Fruit fly (Drosophila melanogaster) whole organism, embryonic: ENCODE data around the gene CG14034.

Source experiments
- CG10147 ChIP-seq: fragments of 200-800 bp; sonication (Bioruptor generic); optimal IDR thresholded peaks from 2 replicates; lab custom pipeline; 2019; ENCODE audit warnings: missing biosample characterization, mild to moderate bottlenecking, missing genetic modification characterization, moderate library complexity
- CG12219 ChIP-seq: fragments of 200-800 bp; sonication (Bioruptor generic); optimal IDR thresholded peaks from 3 replicates; lab custom pipeline; 2018; ENCODE audit warnings: missing biosample characterization, mild to moderate bottlenecking, missing genetic modification characterization
- CG12236 ChIP-seq: fragments of 200-800 bp; sonication (Bioruptor generic); optimal IDR thresholded peaks from 2 replicates; lab custom pipeline; 2016; ENCODE audit warnings: missing biosample characterization, missing genetic modification characterization
- CG12942 ChIP-seq: fragments of 200-800 bp; sonication (Bioruptor generic); optimal IDR thresholded peaks from 3 replicates; lab custom pipeline; 2016; ENCODE audit warnings: missing biosample characterization, missing genetic modification characterization
- CG15696 ChIP-seq: fragments of 200-800 bp; sonication (Bioruptor generic); optimal IDR thresholded peaks from 2 replicates; lab custom pipeline; 2019; ENCODE audit warnings: missing biosample characterization, mild to moderate bottlenecking, missing genetic modification characterization, moderate library complexity
- CG2120 ChIP-seq: fragments of 200-800 bp; sonication (Bioruptor generic); optimal IDR thresholded peaks from 3 replicates; lab custom pipeline; 2016; ENCODE audit warnings: missing biosample characterization, missing genetic modification characterization
- CG30403 ChIP-seq: fragments of 200-800 bp; sonication (Bioruptor generic); optimal IDR thresholded peaks from 3 replicates; lab custom pipeline; 2016; ENCODE audit warnings: missing biosample characterization, missing genetic modification characterization
- CG3281 ChIP-seq: fragments of 200-800 bp; sonication (Bioruptor generic); optimal IDR thresholded peaks from 3 replicates; lab custom pipeline; 2017; ENCODE audit warnings: missing biosample characterization, mild to moderate bottlenecking, missing genetic modification characterization
- CG7839 ChIP-seq: fragments of 200-800 bp; sonication (Bioruptor generic); optimal IDR thresholded peaks from 3 replicates; lab custom pipeline; 2018; ENCODE audit warnings: missing biosample characterization, mild to moderate bottlenecking, missing genetic modification characterization, moderate library complexity
- CG8944 ChIP-seq: fragments of 200-800 bp; sonication (Bioruptor generic); optimal IDR thresholded peaks from 3 replicates; lab custom pipeline; 2016; ENCODE audit warnings: missing biosample characterization, missing genetic modification characterization
- Chrac-16 ChIP-seq: fragments of 200-800 bp; sonication (Bioruptor generic); optimal IDR thresholded peaks from 3 replicates; lab custom pipeline; 2016; ENCODE audit warnings: missing biosample characterization, missing genetic modification characterization
- CoRest ChIP-seq: fragments of 200-800 bp; sonication (Bioruptor generic); optimal IDR thresholded peaks from 3 replicates; lab custom pipeline; 2018; ENCODE audit warnings: missing biosample characterization, mild to moderate bottlenecking, missing genetic modification characterization, moderate library complexity
- CrebB ChIP-seq: fragments of 200-800 bp; sonication (Bioruptor generic); optimal IDR thresholded peaks from 3 replicates; lab custom pipeline; 2018; ENCODE audit warnings: missing biosample characterization, mild to moderate bottlenecking, missing genetic modification characterization
- Dll ChIP-seq: fragments of 200-800 bp; sonication (Bioruptor generic); IDR thresholded peaks from 4 replicates; pipeline ENCODE4 v1.3.6; 2022; ENCODE audit warnings: missing biosample characterization, missing genetic modification characterization; ENCODE audit not compliant: partially characterized antibody
- Fer1 ChIP-seq: fragments of 200-800 bp; sonication (Bioruptor generic); optimal IDR thresholded peaks from 2 replicates; lab custom pipeline; 2017; ENCODE audit warnings: missing biosample characterization, mild to moderate bottlenecking, missing genetic modification characterization
- Fer3 ChIP-seq: fragments of 200-800 bp; sonication (Bioruptor generic); optimal IDR thresholded peaks from 2 replicates; lab custom pipeline; 2018; ENCODE audit warnings: missing biosample characterization, mild to moderate bottlenecking, missing genetic modification characterization, moderate library complexity
- HHEX ChIP-seq: fragments of 200-800 bp; sonication (Bioruptor generic); optimal IDR thresholded peaks from 3 replicates; lab custom pipeline; 2017; ENCODE audit warnings: missing biosample characterization, mild to moderate bottlenecking, missing genetic modification characterization, missing genetic modification reagents
- HmgZ ChIP-seq: fragments of 200-800 bp; sonication (Bioruptor generic); optimal IDR thresholded peaks from 2 replicates; lab custom pipeline; 2018; ENCODE audit warnings: missing biosample characterization, mild to moderate bottlenecking, missing genetic modification characterization
- Hmr ChIP-seq: fragments of 200-800 bp; sonication (Bioruptor generic); optimal IDR thresholded peaks from 3 replicates; lab custom pipeline; 2017; ENCODE audit warnings: mild to moderate bottlenecking, missing biosample characterization, missing genetic modification reagents, missing genetic modification characterization
- Pdp1 ChIP-seq, 2 experiments: fragments of 200-800 bp; sonication (Bioruptor generic); optimal IDR thresholded peaks; 3 replicates each; lab custom pipeline; 2016; ENCODE audit warnings: missing biosample characterization in 2 of 2, missing genetic modification characterization in 2 of 2, mild to moderate bottlenecking in 1 of 2, moderate library complexity in 1 of 2
- Side ChIP-seq: fragments of 200-800 bp; sonication (Bioruptor generic); optimal IDR thresholded peaks from 2 replicates; lab custom pipeline; 2016; ENCODE audit warnings: missing biosample characterization, missing genetic modification characterization
- Sry-β ChIP-seq: fragments of 200-800 bp; sonication (Bioruptor generic); optimal IDR thresholded peaks from 2 replicates; lab custom pipeline; 2018; ENCODE audit warnings: missing biosample characterization, mild to moderate bottlenecking, missing genetic modification characterization, moderate library complexity
- Sry-δ ChIP-seq: fragments of 200-800 bp; sonication (Bioruptor generic); optimal IDR thresholded peaks from 2 replicates; lab custom pipeline; 2016; ENCODE audit warnings: missing biosample characterization, missing genetic modification characterization
- Vsx1 ChIP-seq: fragments of 200-800 bp; sonication (Bioruptor generic); optimal IDR thresholded peaks from 2 replicates; lab custom pipeline; 2017; ENCODE audit warnings: missing biosample characterization, mild to moderate bottlenecking, missing genetic modification characterization, missing genetic modification reagents
- Xrp1 ChIP-seq: fragments of 200-800 bp; sonication (Bioruptor generic); IDR thresholded peaks from 2 replicates; pipeline ENCODE4 v1.3.6; 2022; ENCODE audit warnings: missing biosample characterization, missing genetic modification characterization
- amos ChIP-seq: fragments of 200-800 bp; sonication (Bioruptor generic); IDR thresholded peaks from 2 replicates; pipeline ENCODE4 v1.3.6; 2022; ENCODE audit warnings: missing biosample characterization, missing genetic modification characterization; ENCODE audit not compliant: partially characterized antibody
- ase ChIP-seq: fragments of 200-800 bp; sonication (Bioruptor generic); IDR thresholded peaks from 3 replicates; pipeline ENCODE4 v1.3.6; 2022; ENCODE audit warnings: missing biosample characterization, missing genetic modification characterization
- bcd ChIP-seq: fragments of 200-800 bp; sonication (Bioruptor generic); optimal IDR thresholded peaks from 2 replicates; lab custom pipeline; 2017; ENCODE audit warnings: missing biosample characterization, mild to moderate bottlenecking, missing genetic modification characterization
- bigmax ChIP-seq: fragments of 200-800 bp; sonication (Bioruptor generic); optimal IDR thresholded peaks from 2 replicates; lab custom pipeline; 2018; ENCODE audit warnings: missing biosample characterization, mild to moderate bottlenecking, missing genetic modification characterization
- cad ChIP-seq: fragments of >200 bp; optimal IDR thresholded peaks from 2 replicates; lab custom pipeline; 2017; ENCODE audit warnings: missing biosample characterization, missing genetic modification characterization
- cwo ChIP-seq: fragments of 200-800 bp; sonication (Bioruptor generic); optimal IDR thresholded peaks from 3 replicates; lab custom pipeline; 2017; ENCODE audit warnings: missing biosample characterization, missing genetic modification characterization, mild to moderate bottlenecking, moderate library complexity, missing genetic modification reagents
- da ChIP-seq: fragments of 200-800 bp; sonication (Bioruptor generic); optimal IDR thresholded peaks from 2 replicates; lab custom pipeline; 2016; ENCODE audit warnings: missing biosample characterization, missing genetic modification characterization
- emc ChIP-seq: fragments of 200-800 bp; sonication (Bioruptor generic); optimal IDR thresholded peaks from 2 replicates; lab custom pipeline; 2016; ENCODE audit warnings: missing biosample characterization, missing genetic modification characterization
- exex ChIP-seq: fragments of 200-800 bp; sonication (Bioruptor generic); optimal IDR thresholded peaks from 4 replicates; lab custom pipeline; 2018; ENCODE audit warnings: missing biosample characterization, mild to moderate bottlenecking, missing genetic modification characterization, moderate library complexity
- her ChIP-seq: fragments of 200-800 bp; sonication (Bioruptor generic); optimal IDR thresholded peaks from 2 replicates; lab custom pipeline; 2016; ENCODE audit warnings: missing biosample characterization, missing genetic modification characterization
- lmd ChIP-seq: fragments of 200-800 bp; sonication (Bioruptor generic); IDR thresholded peaks from 2 replicates; pipeline ENCODE4 v1.3.6; 2022; ENCODE audit warnings: missing biosample characterization, missing genetic modification characterization
- mirr ChIP-seq: fragments of 200-800 bp; sonication (Bioruptor generic); optimal IDR thresholded peaks from 3 replicates; lab custom pipeline; 2018; ENCODE audit warnings: missing biosample characterization, mild to moderate bottlenecking, missing genetic modification characterization
- odd ChIP-seq: fragments of 200-800 bp; sonication (Bioruptor generic); optimal IDR thresholded peaks from 2 replicates; lab custom pipeline; 2017; ENCODE audit warnings: missing biosample characterization, mild to moderate bottlenecking, missing genetic modification characterization
- p53 ChIP-seq: fragments of 200-800 bp; sonication (Bioruptor generic); optimal IDR thresholded peaks from 2 replicates; lab custom pipeline; 2016; ENCODE audit warnings: missing biosample characterization, missing genetic modification characterization
- psq ChIP-seq: fragments of 200-800 bp; sonication (Bioruptor generic); optimal IDR thresholded peaks from 2 replicates; lab custom pipeline; 2017; ENCODE audit warnings: missing biosample characterization, missing genetic modification characterization
- sens-2 ChIP-seq: fragments of 200-800 bp; sonication (Bioruptor generic); IDR thresholded peaks from 2 replicates; pipeline ENCODE4 v1.3.6; 2022; ENCODE audit warnings: missing biosample characterization, missing genetic modification characterization
- shn ChIP-seq: fragments of 200-800 bp; sonication (Bioruptor generic); optimal IDR thresholded peaks from 3 replicates; lab custom pipeline; 2016; ENCODE audit warnings: missing biosample characterization, missing genetic modification characterization
- sima ChIP-seq: fragments of 200-800 bp; sonication (Bioruptor generic); optimal IDR thresholded peaks from 2 replicates; lab custom pipeline; 2016; ENCODE audit warnings: missing biosample characterization, missing genetic modification characterization
- slou ChIP-seq: fragments of 200-800 bp; sonication (Bioruptor generic); optimal IDR thresholded peaks from 3 replicates; lab custom pipeline; 2016; ENCODE audit warnings: missing biosample characterization, missing genetic modification characterization
- tll ChIP-seq, 2 experiments: fragments of 200-800 bp in 1 of 2; fragments of >200 bp in 1 of 2; sonication (Bioruptor generic) in 1 of 2; optimal IDR thresholded peaks; 2 replicates each; lab custom pipeline; 2017 to 2019; ENCODE audit warnings: missing biosample characterization in 2 of 2, missing genetic modification characterization in 2 of 2, mild to moderate bottlenecking in 1 of 2, moderate library complexity in 1 of 2
- tna ChIP-seq: fragments of 200-800 bp; sonication (Bioruptor generic); IDR thresholded peaks from 2 replicates; pipeline ENCODE4 v1.3.6; 2022; ENCODE audit warnings: missing biosample characterization, missing genetic modification characterization; ENCODE audit not compliant: partially characterized antibody
- usp ChIP-seq: fragments of >200 bp; optimal IDR thresholded peaks from 2 replicates; lab custom pipeline; 2017; ENCODE audit warnings: missing biosample characterization, missing genetic modification characterization
- wdn ChIP-seq: fragments of 200-800 bp; sonication (Bioruptor generic); IDR thresholded peaks from 2 replicates; pipeline ENCODE4 v1.3.6; 2022; ENCODE audit warnings: missing biosample characterization, missing genetic modification characterization
- yki ChIP-seq: fragments of >200 bp; optimal IDR thresholded peaks from 3 replicates; lab custom pipeline; 2018
- zfh2 ChIP-seq: fragments of 200-800 bp; sonication (Bioruptor generic); optimal IDR thresholded peaks from 2 replicates; lab custom pipeline; 2016; ENCODE audit warnings: missing biosample characterization, missing genetic modification characterization

CG14034 gene

DNA sequence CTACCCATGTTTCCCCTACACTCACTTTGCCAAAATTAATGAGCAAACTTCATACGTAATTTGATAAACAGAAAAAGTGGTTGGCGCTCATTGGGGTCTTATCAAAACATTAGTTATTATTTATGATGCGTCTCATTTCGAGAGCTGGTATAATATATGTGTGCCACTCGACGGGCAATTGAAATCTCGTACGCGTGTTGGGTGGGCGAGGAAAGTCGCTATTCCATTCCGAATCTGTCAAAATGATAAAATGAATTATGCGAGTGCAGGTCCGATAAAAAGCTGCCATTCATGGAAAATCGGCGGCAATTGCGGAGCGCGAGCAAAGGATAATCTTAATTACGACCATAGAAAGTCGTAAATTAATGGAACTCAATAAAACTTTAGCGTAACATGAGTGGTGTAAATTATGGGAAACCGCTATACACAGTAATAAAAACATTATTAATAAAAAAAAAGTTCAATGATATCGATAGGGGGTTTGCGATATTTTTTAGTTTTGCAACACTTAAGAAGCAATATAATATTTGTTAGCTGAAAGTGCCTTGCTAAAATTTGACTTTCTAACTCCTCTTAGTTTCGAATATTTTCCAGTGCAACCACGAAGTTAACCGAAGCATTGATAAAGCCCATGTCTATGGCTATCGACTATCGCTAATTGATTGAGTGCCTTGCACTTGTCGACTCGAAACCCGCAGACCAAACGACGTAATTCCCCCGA lies 26.0 kb upstream of the CG14034 start (continued):
- TF ChIP-seq HHEX (GFP tag; lab: Kevin White, UChicago) = no peak
- no peak for TF ChIP-seq usp (GFP tag; lab: Kevin White, UChicago)
- no peak for TF ChIP-seq emc (GFP tag; lab: Kevin White, UChicago)
- TF ChIP-seq lmd = no peak
- no peak for TF ChIP-seq sima (GFP tag; lab: Kevin White, UChicago)
- no peak for TF ChIP-seq p53 (GFP tag; lab: Kevin White, UChicago)
- 0 out of 2 replicates have a peak, but pooled peaks have one; percentile 18 for TF ChIP-seq amos (GFP tag; lab: Robert Waterston, UW)
- TF ChIP-seq odd = no peak
- no peak for TF ChIP-seq CG12236
- TF ChIP-seq Sry-β (GFP tag; lab: Kevin White, UChicago) = no peak
- TF ChIP-seq CG10147 (GFP tag; lab: Kevin White, UChicago) = no peak
- no peak for TF ChIP-seq Chrac-16
- no peak for TF ChIP-seq mirr (GFP tag; lab: Kevin White, UChicago)
- TF ChIP-seq CG30403 (GFP tag; lab: Kevin White, UChicago) = peak; percentile 12
- TF ChIP-seq psq = no peak
- no peak for TF ChIP-seq CrebB (tag; lab: Kevin White, UChicago)
- TF ChIP-seq CG2120 (GFP tag; lab: Kevin White, UChicago) = peak; percentile 47
- TF ChIP-seq CG7839 (tag; lab: Kevin White, UChicago) = peak; percentile 41
- no peak for TF ChIP-seq Sry-δ (GFP tag; lab: Kevin White, UChicago)
- peak; percentile 69 for TF ChIP-seq exex (tag; lab: Kevin White, UChicago)
- no peak for TF ChIP-seq ase (GFP tag; lab: Robert Waterston, UW)
- TF ChIP-seq her (GFP tag; lab: Kevin White, UChicago) = no peak
- no peak for TF ChIP-seq bigmax (GFP tag; lab: Kevin White, UChicago)
- TF ChIP-seq HmgZ (tag; lab: Kevin White, UChicago) = no peak
- no peak for TF ChIP-seq sens-2 (GFP tag; lab: Robert Waterston, UW)
- TF ChIP-seq CG15696 = no peak
- no peak for TF ChIP-seq wdn (GFP tag; lab: Robert Waterston, UW)
- TF ChIP-seq slou (GFP tag; lab: Kevin White, UChicago) = no peak
- TF ChIP-seq CG12942 (GFP tag; lab: Kevin White, UChicago) = no peak
- TF ChIP-seq Fer3 (tag; lab: Kevin White, UChicago) = no peak
- TF ChIP-seq CG3281 (GFP tag; lab: Kevin White, UChicago) = peak; percentile 1
- TF ChIP-seq tna = no peak
- TF ChIP-seq CG12219 (GFP tag; lab: Kevin White, UChicago) = no peak
- TF ChIP-seq Side = no peak
- TF ChIP-seq Fer1 (GFP tag; lab: Kevin White, UChicago) = no peak
- no peak for TF ChIP-seq Xrp1 (GFP tag; lab: Robert Waterston, UW)
- TF ChIP-seq Hmr = peak; percentile 40
- no peak for TF ChIP-seq yki (lab: Kevin White, UChicago)
- no peak for TF ChIP-seq shn (GFP tag; lab: Kevin White, UChicago)
- TF ChIP-seq cwo (GFP tag; lab: Kevin White, UChicago) = peak; percentile 22
- no peak for TF ChIP-seq tll (GFP tag; optimal IDR thresholded peaks at IDR 0.05; lab: Kevin White, UChicago)
- no peak for TF ChIP-seq cad
- TF ChIP-seq Vsx1 (GFP tag; lab: Kevin White, UChicago) = peak; percentile 12
- no peak for TF ChIP-seq CG8944 (GFP tag; lab: Kevin White, UChicago)
- TF ChIP-seq da = no peak
- TF ChIP-seq Dll (GFP tag; lab: Robert Waterston, UW) = no peak
- TF ChIP-seq bcd (GFP tag; lab: Kevin White, UChicago) = no peak
- TF ChIP-seq CoRest (tag; lab: Kevin White, UChicago) = peak; percentile 11
- TF ChIP-seq zfh2 (GFP tag; lab: Kevin White, UChicago) = no peak
- no peak for TF ChIP-seq Pdp1 (GFP tag; optimal IDR thresholded peaks at IDR 0.05; lab: Kevin White, UChicago)
